Fruit fly (Drosophila melanogaster) whole organism, embryonic: ENCODE data around the gene CAH1.

Source experiments
- ATbp ChIP-seq: fragments of 200-800 bp; sonication (Bioruptor generic); optimal IDR thresholded peaks from 2 replicates; lab custom pipeline; 2017; ENCODE audit warnings: missing biosample characterization, mild to moderate bottlenecking, missing genetic modification characterization, missing genetic modification reagents
- Ada2b ChIP-seq: fragments of 200-800 bp; sonication (Bioruptor generic); IDR thresholded peaks from 2 replicates; pipeline ENCODE4 v1.3.6; 2022; ENCODE audit warnings: missing biosample characterization, missing genetic modification characterization
- Adf1 ChIP-seq: fragments of 200-800 bp; sonication (Bioruptor generic); IDR thresholded peaks from 2 replicates; pipeline ENCODE4 v1.3.6; 2022; ENCODE audit warnings: missing biosample characterization, missing genetic modification characterization
- Awh ChIP-seq: fragments of 200-800 bp; sonication (Bioruptor generic); IDR thresholded peaks from 2 replicates; pipeline ENCODE4, ENCODE4 v1.3.6; 2022; ENCODE audit warnings: missing biosample characterization, missing genetic modification characterization
- CG10462 ChIP-seq: fragments of 200-800 bp; sonication (Bioruptor generic); optimal IDR thresholded peaks from 2 replicates; lab custom pipeline; 2016; ENCODE audit warnings: missing biosample characterization, missing genetic modification characterization
- CG12104 ChIP-seq: fragments of 200-800 bp; sonication (Bioruptor generic); optimal IDR thresholded peaks from 3 replicates; lab custom pipeline; 2016; ENCODE audit warnings: missing biosample characterization, missing genetic modification characterization
- CG15601 ChIP-seq: fragments of 200-800 bp; sonication (Bioruptor generic); optimal IDR thresholded peaks from 3 replicates; lab custom pipeline; 2019; ENCODE audit warnings: missing biosample characterization, mild to moderate bottlenecking, missing genetic modification characterization, moderate library complexity
- CG18011 ChIP-seq: fragments of 200-800 bp; sonication (Bioruptor generic); optimal IDR thresholded peaks from 2 replicates; lab custom pipeline; 2017; ENCODE audit warnings: missing biosample characterization, missing genetic modification characterization, mild to moderate bottlenecking, moderate library complexity, missing genotype
- CG2199 ChIP-seq: fragments of 200-800 bp; sonication (Bioruptor generic); IDR thresholded peaks from 3 replicates; pipeline ENCODE4 v1.3.6; 2022; ENCODE audit warnings: missing biosample characterization, missing genetic modification characterization
- CG2678 ChIP-seq: fragments of 200-800 bp; sonication (Bioruptor generic); optimal IDR thresholded peaks from 3 replicates; lab custom pipeline; 2019; ENCODE audit warnings: missing biosample characterization, mild to moderate bottlenecking, missing genetic modification characterization, moderate library complexity
- CG3065 ChIP-seq: fragments of 200-800 bp; sonication (Bioruptor generic); optimal IDR thresholded peaks from 2 replicates; lab custom pipeline; 2016; ENCODE audit warnings: missing biosample characterization, missing genetic modification characterization
- CG3281 ChIP-seq: fragments of 200-800 bp; sonication (Bioruptor generic); optimal IDR thresholded peaks from 3 replicates; lab custom pipeline; 2017; ENCODE audit warnings: missing biosample characterization, mild to moderate bottlenecking, missing genetic modification characterization
- CG3847 ChIP-seq: fragments of 200-800 bp; sonication (Bioruptor generic); IDR thresholded peaks from 2 replicates; pipeline ENCODE4 v1.3.6; 2022; ENCODE audit warnings: missing biosample characterization, missing genetic modification characterization
- CG4282 ChIP-seq: fragments of 200-800 bp; sonication (Bioruptor generic); optimal IDR thresholded peaks from 2 replicates; lab custom pipeline; 2016; ENCODE audit warnings: missing biosample characterization, missing genetic modification characterization
- CG4404 ChIP-seq: fragments of 200-800 bp; sonication (Bioruptor generic); IDR thresholded peaks from 2 replicates; pipeline ENCODE4 v1.3.6; 2022; ENCODE audit warnings: missing biosample characterization, missing genetic modification characterization
- CG4617 ChIP-seq: fragments of 200-800 bp; sonication (Bioruptor generic); optimal IDR thresholded peaks from 3 replicates; lab custom pipeline; 2016; ENCODE audit warnings: missing biosample characterization, missing genetic modification characterization, borderline replicate concordance
- CG7745 ChIP-seq: fragments of 200-800 bp; sonication (Bioruptor generic); optimal IDR thresholded peaks from 2 replicates; lab custom pipeline; 2018; ENCODE audit warnings: missing biosample characterization, mild to moderate bottlenecking, missing genetic modification characterization, moderate library complexity
- CG8281 ChIP-seq: fragments of 200-800 bp; sonication (Bioruptor generic); optimal IDR thresholded peaks from 2 replicates; lab custom pipeline; 2018; ENCODE audit warnings: missing biosample characterization, mild to moderate bottlenecking, missing genetic modification characterization, moderate library complexity
- CG8359 ChIP-seq: fragments of 200-800 bp; sonication (Bioruptor generic); optimal IDR thresholded peaks from 2 replicates; lab custom pipeline; 2017; ENCODE audit warnings: missing biosample characterization, mild to moderate bottlenecking, missing genetic modification characterization, borderline replicate concordance
- CTCF ChIP-seq: fragments of 200-800 bp; sonication (Bioruptor generic); optimal IDR thresholded peaks from 2 replicates; lab custom pipeline; 2017; ENCODE audit warnings: missing biosample characterization, mild to moderate bottlenecking, missing genetic modification characterization, moderate library complexity
- Dad ChIP-seq: fragments of 200-800 bp; sonication (Bioruptor generic); optimal IDR thresholded peaks from 3 replicates; lab custom pipeline; 2016; ENCODE audit warnings: missing biosample characterization, missing genetic modification characterization
- Deaf1 ChIP-seq: fragments of 200-800 bp; optimal IDR thresholded peaks from 3 replicates; lab custom pipeline; 2019; ENCODE audit warnings: missing biosample characterization, mild to moderate bottlenecking, missing genetic modification characterization, moderate library complexity
- Dip2 ChIP-seq: fragments of 200-800 bp; sonication (Bioruptor generic); IDR thresholded peaks from 2 replicates; pipeline ENCODE4 v1.3.6; 2022; ENCODE audit warnings: missing biosample characterization, missing genetic modification characterization
- Dref ChIP-seq: fragments of 200-800 bp; sonication (Bioruptor generic); IDR thresholded peaks from 2 replicates; pipeline ENCODE4 v1.3.6; 2022; ENCODE audit warnings: missing biosample characterization, missing genetic modification characterization
- Elba2 ChIP-seq: fragments of 200-800 bp; sonication (Bioruptor generic); optimal IDR thresholded peaks from 3 replicates; lab custom pipeline; 2016; ENCODE audit warnings: missing biosample characterization, missing genetic modification characterization
- Fer2 ChIP-seq: fragments of 200-800 bp; sonication (Bioruptor generic); optimal IDR thresholded peaks from 2 replicates; lab custom pipeline; 2018; ENCODE audit warnings: missing biosample characterization, mild to moderate bottlenecking, missing genetic modification characterization, moderate library complexity
- H2.0 ChIP-seq: fragments of 200-800 bp; sonication (Bioruptor generic); IDR thresholded peaks from 2 replicates; pipeline ENCODE4 v1.3.6; 2022; ENCODE audit warnings: missing biosample characterization, missing genetic modification characterization
- HLHmδ ChIP-seq: fragments of 200-800 bp; sonication (Bioruptor generic); optimal IDR thresholded peaks from 2 replicates; lab custom pipeline; 2018; ENCODE audit warnings: missing biosample characterization, mild to moderate bottlenecking, missing genetic modification characterization, moderate library complexity
- Lim3 ChIP-seq: fragments of 200-800 bp; sonication (Bioruptor generic); IDR thresholded peaks from 2 replicates; pipeline ENCODE4 v1.3.6; 2022; ENCODE audit warnings: missing biosample characterization, missing genetic modification characterization
- Med ChIP-seq: fragments of 200-800 bp; sonication (Bioruptor generic); peaks from one replicate; lab custom pipeline; 2016; ENCODE audit warnings: missing biosample characterization, missing genetic modification characterization, mild to moderate bottlenecking, inconsistent platforms, moderate library complexity
- NC2α ChIP-seq: fragments of 200-800 bp; sonication (Bioruptor generic); optimal IDR thresholded peaks from 2 replicates; lab custom pipeline; 2016; ENCODE audit warnings: missing biosample characterization, missing genetic modification characterization
- Sox100B ChIP-seq: fragments of 200-800 bp; sonication (Bioruptor generic); optimal IDR thresholded peaks from 3 replicates; lab custom pipeline; 2018; ENCODE audit warnings: missing biosample characterization, mild to moderate bottlenecking, missing genetic modification characterization
- btn ChIP-seq: fragments of 200-800 bp; sonication (Bioruptor generic); optimal IDR thresholded peaks from 2 replicates; lab custom pipeline; 2016; ENCODE audit warnings: missing biosample characterization, missing genetic modification characterization
- cg ChIP-seq: fragments of 200-800 bp; sonication (Bioruptor generic); optimal IDR thresholded peaks from 3 replicates; lab custom pipeline; 2019; ENCODE audit warnings: missing biosample characterization, mild to moderate bottlenecking, missing genetic modification characterization, moderate library complexity
- crp ChIP-seq, 2 experiments: fragments of 200-800 bp; sonication (Bioruptor generic); optimal IDR thresholded peaks; 2 replicates in 1 of 2; 3 replicates in 1 of 2; lab custom pipeline; 2017; ENCODE audit warnings: missing biosample characterization in 2 of 2, missing genetic modification characterization in 2 of 2, mild to moderate bottlenecking in 1 of 2, moderate library complexity in 1 of 2
- emc ChIP-seq: fragments of 200-800 bp; sonication (Bioruptor generic); optimal IDR thresholded peaks from 2 replicates; lab custom pipeline; 2016; ENCODE audit warnings: missing biosample characterization, missing genetic modification characterization
- eve ChIP-seq, 2 experiments: fragments of >200 bp; optimal IDR thresholded peaks; 2 replicates each; lab custom pipeline; 2017; ENCODE audit warnings: missing biosample characterization in 2 of 2, missing genetic modification characterization in 2 of 2
- eyg ChIP-seq: fragments of 200-800 bp; sonication (Bioruptor generic); optimal IDR thresholded peaks from 3 replicates; lab custom pipeline; 2016; ENCODE audit warnings: missing biosample characterization, missing genetic modification characterization
- ftz-f1 ChIP-seq: fragments of 200-800 bp; sonication (Bioruptor generic); optimal IDR thresholded peaks from 2 replicates; lab custom pipeline; 2016; ENCODE audit warnings: missing biosample characterization, missing genetic modification characterization
- fu2 ChIP-seq: fragments of 200-800 bp; sonication (Bioruptor generic); optimal IDR thresholded peaks from 2 replicates; lab custom pipeline; 2016; ENCODE audit warnings: missing biosample characterization, missing genetic modification characterization
- gce ChIP-seq: fragments of 200-800 bp; sonication (Bioruptor generic); IDR thresholded peaks from 3 replicates; pipeline ENCODE4 v1.3.6; 2022; ENCODE audit warnings: missing biosample characterization, missing genetic modification characterization
- gro ChIP-seq: fragments of 200-800 bp; sonication (Bioruptor generic); optimal IDR thresholded peaks from 2 replicates; lab custom pipeline; 2016; ENCODE audit warnings: missing biosample characterization, missing genetic modification characterization
- hth ChIP-seq: fragments of >200 bp; optimal IDR thresholded peaks from 2 replicates; lab custom pipeline; 2017; ENCODE audit warnings: inconsistent platforms
- kni ChIP-seq: fragments of 200-800 bp; sonication (Bioruptor generic); optimal IDR thresholded peaks from 3 replicates; lab custom pipeline; 2017; ENCODE audit warnings: mild to moderate bottlenecking, missing biosample characterization, missing genetic modification reagents, missing genetic modification characterization
- lilli ChIP-seq: fragments of 200-800 bp; sonication (Bioruptor generic); optimal IDR thresholded peaks from 3 replicates; lab custom pipeline; 2016; ENCODE audit warnings: missing biosample characterization, missing genetic modification characterization
- mld ChIP-seq: fragments of 200-800 bp; sonication (Bioruptor generic); IDR thresholded peaks from 3 replicates; pipeline ENCODE4 v1.3.6; 2022; ENCODE audit warnings: missing biosample characterization, missing genetic modification characterization; ENCODE audit not compliant: partially characterized antibody
- pan ChIP-seq, 4 experiments: fragments of >200 bp in 3 of 4; fragments of 200-800 bp in 1 of 4; sonication (Bioruptor generic) in 1 of 4; optimal IDR thresholded peaks in 3 of 4; IDR thresholded peaks in 1 of 4; 2 replicates each; pipeline versions ENCODE4 v1.3.6 to Lab custom; 2017 to 2022; ENCODE audit warnings: missing biosample characterization in 2 of 4, missing genetic modification characterization in 2 of 4, mixed read lengths in 1 of 4
- sc ChIP-seq, 3 experiments: fragments of >200 bp in 2 of 3; fragments of 200-800 bp in 1 of 3; sonication (Bioruptor generic) in 1 of 3; optimal IDR thresholded peaks; 2 replicates in 2 of 3; 3 replicates in 1 of 3; lab custom pipeline; 2017; ENCODE audit warnings: mild to moderate bottlenecking in 1 of 3, missing biosample characterization in 1 of 3, missing genetic modification characterization in 1 of 3, missing genetic modification reagents in 1 of 3
- shn ChIP-seq: fragments of 200-800 bp; sonication (Bioruptor generic); optimal IDR thresholded peaks from 3 replicates; lab custom pipeline; 2016; ENCODE audit warnings: missing biosample characterization, missing genetic modification characterization
- toy ChIP-seq: fragments of 200-800 bp; sonication (Bioruptor generic); IDR thresholded peaks from 2 replicates; pipeline ENCODE4 v1.3.6; 2022; ENCODE audit warnings: missing biosample characterization, missing genetic modification characterization
- tx ChIP-seq: fragments of 200-800 bp; sonication (Bioruptor generic); optimal IDR thresholded peaks from 2 replicates; lab custom pipeline; 2016; ENCODE audit warnings: missing biosample characterization, missing genetic modification characterization

Gene CAH1

dm6 chr2L:13778648-13779047 lies 24.8 kb upstream of the CAH1 start (continued):
- TF ChIP-seq Dad (peak; percentile 43), CG2199 (GFP tag; lab: Robert Waterston, UW) (no peak), Fer2 (no peak), emc (no peak), Lim3 (GFP tag; lab: Robert Waterston, UW) (no peak), CG2678 (tag; lab: Kevin White, UChicago) (peak; percentile 76), Awh (GFP tag; lab: Robert Waterston, UW) (peak; percentile 40; the same call in 1 of the 2 replicates), Deaf1 (peak; percentile 40), CG4404 (no peak), NC2α (GFP tag; lab: Kevin White, UChicago) (no peak), CG3065 (no peak), ftz-f1 (GFP tag; lab: Kevin White, UChicago) (no peak), lilli (GFP tag; lab: Kevin White, UChicago) (peak; percentile 60), HLHmδ (GFP tag; lab: Kevin White, UChicago) (no peak), fu2 (no peak), ATbp (GFP tag; lab: Kevin White, UChicago) (peak; percentile 58), eyg (GFP tag; lab: Kevin White, UChicago) (peak; percentile 54), Ada2b (peak; percentile 59), Sox100B (GFP tag; lab: Kevin White, UChicago) (peak; percentile 68), tx (GFP tag; lab: Kevin White, UChicago) (peak; percentile 26), kni (GFP tag; lab: Kevin White, UChicago) (no peak), CG12104 (GFP tag; lab: Kevin White, UChicago) (peak; percentile 51), crp (GFP tag; optimal IDR thresholded peaks at IDR 0.05; lab: Kevin White, UChicago) (no peak), cg (GFP tag; lab: Kevin White, UChicago) (no peak), CG10462 (GFP tag; lab: Kevin White, UChicago) (no peak), CTCF (no peak), CG7745 (tag; lab: Kevin White, UChicago) (no peak), sc (optimal IDR thresholded peaks at IDR 0.05; lab: Kevin White, UChicago) (no peak), sc (GFP tag; optimal IDR thresholded peaks at IDR 0.05; lab: Kevin White, UChicago) (peak; percentile 36), gro (peak; percentile 62), CG8359 (GFP tag; lab: Kevin White, UChicago) (no peak), Adf1 (GFP tag; lab: Robert Waterston, UW) (no peak), Elba2 (GFP tag; lab: Kevin White, UChicago) (no peak), mld (GFP tag; lab: Robert Waterston, UW) (no peak), CG4617 (GFP tag; lab: Kevin White, UChicago) (no peak), CG8281 (no peak), Dip2 (no peak), Dref (GFP tag; lab: Robert Waterston, UW) (no peak), pan (optimal IDR thresholded peaks at IDR 0.05; lab: Kevin White, UChicago) (no peak), pan (GFP tag; optimal IDR thresholded peaks at IDR 0.05 in 1 of 2, IDR thresholded peaks at IDR 0.05 in 1 of 2) (peak in 1 of 2 experiments; percentile 47), shn (GFP tag; lab: Kevin White, UChicago) (no peak), CG18011 (no peak), gce (GFP tag; lab: Robert Waterston, UW) (0 out of 3 replicates have a peak, but pooled peaks have one; percentile 15), toy (GFP tag; lab: Robert Waterston, UW) (no peak), CG3281 (peak; percentile 52), eve (GFP tag; optimal IDR thresholded peaks at IDR 0.05; lab: Kevin White, UChicago) (no peak), CG15601 (tag; lab: Kevin White, UChicago) (peak; percentile 33), CG3847 (GFP tag; lab: Robert Waterston, UW) (peak; percentile 70), btn (GFP tag; lab: Kevin White, UChicago) (no peak), CG4282 (GFP tag; lab: Kevin White, UChicago) (no peak), hth (lab: Kevin White, UChicago) (no peak), Med (peak; percentile 89), H2.0 (GFP tag; lab: Robert Waterston, UW) (0 out of 2 replicates have a peak, but pooled peaks have one; percentile 7)
